Fruit fly (Drosophila melanogaster) S2 (cell line): ENCODE measurements around the gene CG6153.

Experiments
- CG8478 ChIP-seq: fragments of >200 bp; optimal IDR thresholded peaks from 2 replicates; lab custom pipeline; 2018
- CTCF ChIP-seq, 2 experiments: fragments of >200 bp; optimal IDR thresholded peaks; 2 replicates each; lab custom pipeline; 2018

dm6 chr2L:12678286-12678685, 14.5 kb upstream of the CG6153 start:
- TF ChIP-seq CG8478 (lab: Kevin White, UChicago) (no peak), CTCF (optimal IDR thresholded peaks at IDR 0.05; lab: Kevin White, UChicago) (no peak)
